Worm (Caenorhabditis elegans) whole organism, early embryonic: Measurements from ENCODE around the gene srxa-7.

Source experiments
- B0310.2 ChIP-seq: sonication (generic microtip); optimal IDR thresholded peaks from 2 replicates; lab custom pipeline; 2016; ENCODE audit warnings: mild to moderate bottlenecking, missing genetic modification characterization, missing compliant biosample characterization
- F13C5.2 ChIP-seq: sonication (generic microtip); optimal IDR thresholded peaks from 2 replicates; lab custom pipeline; 2017; ENCODE audit warnings: mild to moderate bottlenecking, missing genetic modification characterization, inconsistent platforms, missing compliant biosample characterization
- ama-1 ChIP-seq: fragments of 150-350 bp; optimal IDR thresholded peaks from 2 replicates; lab custom pipeline; 2014
- ets-7 ChIP-seq: sonication (generic microtip); optimal IDR thresholded peaks from 2 replicates; lab custom pipeline; 2016; ENCODE audit warnings: missing genotype, missing genetic modification characterization, missing compliant biosample characterization
- hmg-4 ChIP-seq: fragments of 200-800 bp; sonication (Bioruptor generic); optimal IDR thresholded peaks from 2 replicates; lab custom pipeline; 2018; ENCODE audit warnings: mild to moderate bottlenecking, missing genetic modification characterization, missing compliant biosample characterization
- hnd-1 ChIP-seq: sonication (generic microtip); optimal IDR thresholded peaks from 2 replicates; lab custom pipeline; 2016; ENCODE audit warnings: missing genetic modification characterization, missing compliant biosample characterization
- sea-1 ChIP-seq: fragments of 200-800 bp; sonication (Bioruptor generic); conservative IDR thresholded peaks from 2 replicates; pipeline ENCODE4 v1.3.6; 2022; ENCODE audit warnings: missing genetic modification characterization, missing compliant biosample characterization
- tbx-37 ChIP-seq: fragments of 200-800 bp; sonication (Bioruptor generic); conservative IDR thresholded peaks from 2 replicates; pipeline ENCODE4 v1.3.6; 2022; ENCODE audit warnings: missing genetic modification reagents, missing genetic modification characterization, missing compliant biosample characterization

DNA sequence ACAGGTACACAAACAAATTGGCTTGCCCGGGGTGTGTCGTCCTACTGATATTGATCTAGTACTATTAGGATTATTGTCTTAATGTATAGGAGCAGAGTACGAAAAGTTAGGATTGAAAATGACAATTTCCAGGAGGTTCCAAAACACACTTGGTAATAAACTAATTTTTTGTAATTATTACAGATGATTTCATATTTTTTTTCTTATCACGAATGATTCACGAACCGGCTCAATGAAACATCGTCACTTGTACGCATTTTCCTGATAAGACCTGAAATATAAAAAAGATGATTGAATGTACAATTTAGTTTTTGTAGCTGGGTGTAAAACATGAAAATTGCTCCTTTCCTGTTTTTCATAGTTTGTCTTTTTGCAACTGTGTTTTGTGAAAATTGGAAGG, 4.9 kb upstream of the srxa-7 start, which contains the start of the genes C31A11.13 and oac-6:
- no peak for TF ChIP-seq tbx-37
- TF ChIP-seq F13C5.2 (tag; lab: Kevin White, UChicago), result no peak
- no peak for TF ChIP-seq B0310.2 (tag; lab: Kevin White, UChicago)
- no peak for TF ChIP-seq ama-1 (lab: Kevin White, UChicago)
- no peak for TF ChIP-seq sea-1 (GFP tag; lab: Robert Waterston, UW)
- TF ChIP-seq ets-7 (tag; lab: Kevin White, UChicago), result no peak
- TF ChIP-seq hmg-4 (GFP tag; lab: Kevin White, UChicago), result no peak
- TF ChIP-seq hnd-1 (tag; lab: Kevin White, UChicago), result no peak
